Worm (Caenorhabditis elegans): ENCODE measurements around the gene Y38C1BA.4.

Gene Y38C1BA.4

DNA sequence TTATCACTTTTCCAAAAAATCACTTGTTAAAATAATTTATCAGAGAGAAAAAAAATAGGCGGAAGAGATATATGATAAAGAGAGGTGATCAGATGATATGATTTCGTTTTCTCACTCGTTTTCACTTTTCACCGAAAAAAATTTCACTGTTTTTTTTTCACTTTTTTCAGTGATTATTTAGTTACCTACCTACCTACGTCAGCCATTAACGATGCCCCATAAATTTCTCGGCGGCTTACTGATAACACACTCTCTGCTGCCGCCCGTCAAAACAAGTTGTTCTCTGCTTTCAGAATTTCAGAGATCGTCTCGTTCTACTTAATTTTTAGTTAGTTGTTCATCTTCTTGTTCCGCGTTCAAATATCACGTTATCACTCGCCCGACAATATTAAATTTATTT lies 45.2 kb downstream of the Y38C1BA.4 start:
- TF ChIP-seq ceh-36 (tag; optimal IDR thresholded peaks at IDR 0.05) (no peak), aly-1 (tag; optimal IDR thresholded peaks at IDR 0.05) (no peak), sea-1 (GFP tag; conservative IDR thresholded peaks at IDR 0.05) (no peak), scrt-1 (GFP tag; IDR thresholded peaks at IDR 0.05) (no peak), B0310.2 (tag; optimal IDR thresholded peaks at IDR 0.05) (no peak), hmbx-1 (tag; optimal IDR thresholded peaks at IDR 0.05) (no peak), F13C5.2 (tag; optimal IDR thresholded peaks at IDR 0.05) (no peak), hnd-1 (tag; optimal IDR thresholded peaks at IDR 0.05) (no peak), flt-1 (GFP tag; IDR thresholded peaks at IDR 0.05) (no peak), ceh-13 (GFP tag; optimal IDR thresholded peaks at IDR 0.05) (no peak), tra-4 (tag; optimal IDR thresholded peaks at IDR 0.05) (no peak), tbx-11 (GFP tag; IDR thresholded peaks at IDR 0.05) (no peak), ama-1 (optimal IDR thresholded peaks at IDR 0.05) (no peak), ets-7 (tag; optimal IDR thresholded peaks at IDR 0.05) (no peak), pes-1 (GFP tag; IDR thresholded peaks at IDR 0.05) (no peak), hmg-4 (GFP tag; optimal IDR thresholded peaks at IDR 0.05) (no peak)

DNA sequence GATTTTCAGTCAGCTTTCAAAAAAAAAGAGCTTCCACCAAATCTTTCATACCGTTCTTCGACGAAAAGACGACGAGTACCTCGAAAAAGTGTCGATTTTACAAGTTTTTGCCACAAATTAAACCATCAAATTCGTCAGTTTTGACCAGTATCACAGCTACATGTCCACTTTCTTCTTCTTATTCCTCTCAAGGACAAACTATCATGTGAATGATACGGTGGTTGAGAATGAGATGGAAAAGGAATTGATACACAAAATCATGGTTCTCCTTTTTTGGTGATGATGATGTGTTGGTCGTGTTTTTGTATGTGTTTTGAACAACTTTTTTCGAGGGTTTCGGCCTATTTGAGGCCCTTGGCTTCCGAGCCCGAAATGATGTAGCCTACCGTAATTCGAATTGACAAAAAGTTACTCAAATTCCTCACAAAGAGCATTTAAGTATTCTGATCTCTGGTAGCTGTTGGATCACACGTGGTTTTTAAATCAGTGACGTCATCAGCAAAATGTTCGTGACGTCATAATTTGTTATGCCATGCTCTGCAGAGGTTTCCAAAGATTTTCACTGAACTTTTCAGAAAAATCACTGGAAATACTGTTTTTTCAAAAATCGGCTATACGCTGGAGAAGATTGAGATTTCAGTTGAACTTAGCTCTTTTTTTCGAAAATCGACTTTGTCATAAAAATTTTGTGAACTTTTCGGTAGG lies 46.4 kb downstream of the Y38C1BA.4 start:
- TF ChIP-seq sea-1 (GFP tag; conservative IDR thresholded peaks at IDR 0.05) = no peak

DNA sequence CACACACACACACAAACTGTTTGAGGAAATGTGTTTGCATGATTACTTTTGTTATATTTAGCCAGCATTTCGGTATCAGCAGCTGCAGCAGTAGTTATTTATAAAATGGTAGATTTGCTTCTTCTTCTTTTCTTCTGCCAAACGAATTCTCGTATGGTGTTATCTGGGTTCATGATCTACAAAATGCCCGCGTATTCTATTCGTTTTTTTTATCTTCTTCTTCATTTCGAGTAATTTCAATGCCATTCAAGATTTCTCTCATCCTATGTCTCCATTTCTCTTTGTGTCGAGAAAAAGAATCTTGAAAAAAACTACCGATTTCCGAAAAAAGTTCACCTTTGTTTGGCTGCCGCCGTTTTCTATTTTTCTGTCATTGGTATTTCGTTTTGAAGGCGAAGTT lies 47.3 kb downstream of the Y38C1BA.4 start:
- TF ChIP-seq F13C5.2 (tag; optimal IDR thresholded peaks at IDR 0.05) = no peak
- TF ChIP-seq ceh-36 (tag; optimal IDR thresholded peaks at IDR 0.05) = no peak
- no peak for TF ChIP-seq ama-1 (optimal IDR thresholded peaks at IDR 0.05)
- TF ChIP-seq hmbx-1 (tag; optimal IDR thresholded peaks at IDR 0.05) = no peak

Measured in whole organism, early embryonic.